Fruit fly (Drosophila melanogaster) whole organism, prepupa: ENCODE measurements around the gene CG11247.

Source experiments
- CG6163 ChIP-seq: fragments of 200-800 bp; sonication (Bioruptor generic); IDR thresholded peaks from 3 replicates; pipeline ENCODE4 v1.3.6; 2022; ENCODE audit warnings: missing biosample characterization, missing genetic modification characterization
- Met ChIP-seq: fragments of 200-800 bp; sonication (Bioruptor generic); optimal IDR thresholded peaks from 3 replicates; lab custom pipeline; 2016; ENCODE audit warnings: missing biosample characterization, missing genetic modification characterization
- acj6 ChIP-seq: fragments of 200-800 bp; sonication (Bioruptor generic); optimal IDR thresholded peaks from 3 replicates; lab custom pipeline; 2016; ENCODE audit warnings: missing biosample characterization, missing genetic modification characterization
- net ChIP-seq: fragments of 200-800 bp; sonication (Bioruptor generic); optimal IDR thresholded peaks from 3 replicates; lab custom pipeline; 2016; ENCODE audit warnings: missing biosample characterization, missing genetic modification characterization

- TF ChIP-seq net (GFP tag; lab: Kevin White, UChicago) (no peak), Met (GFP tag; lab: Kevin White, UChicago) (no peak), CG6163 (GFP tag; lab: Robert Waterston, UW) (no peak), acj6 (GFP tag; lab: Kevin White, UChicago) (no peak)
Observed at dm6 chr3L:21733799-21734198, 5.2 kb upstream of the CG11247 start, which contains the start of gene CG14573.
